Worm (Caenorhabditis elegans): ENCODE data around the gene C02B4.3.

Gene C02B4.3

ce11 chrX:12640961-12641360 lies 18.7 kb downstream of the C02B4.3 start:
- TF ChIP-seq unc-62 (GFP tag; optimal IDR thresholded peaks at IDR 0.05) (no peak), elt-3 (tag; optimal IDR thresholded peaks at IDR 0.05) (no peak), flh-1 (GFP tag; optimal IDR thresholded peaks at IDR 0.05) (no peak), nhr-2 (tag; optimal IDR thresholded peaks at IDR 0.05) (no peak), unc-39 (tag; optimal IDR thresholded peaks at IDR 0.05) (no peak), unc-120 (tag; optimal IDR thresholded peaks at IDR 0.05; ENCODE audit: poor library complexity, severe bottlenecking) (no peak), M03D4.4 (tag; optimal IDR thresholded peaks at IDR 0.05) (no peak), tbx-8 (GFP tag; optimal IDR thresholded peaks at IDR 0.05) (no peak), sptf-1 (tag; optimal IDR thresholded peaks at IDR 0.05) (no peak), nhr-28 (tag; optimal IDR thresholded peaks at IDR 0.05) (no peak), nhr-76 (tag; optimal IDR thresholded peaks at IDR 0.05) (no peak), bed-3 (GFP tag; optimal IDR thresholded peaks at IDR 0.05) (no peak), ham-2 (GFP tag; optimal IDR thresholded peaks at IDR 0.05) (no peak), nhr-12 (tag; optimal IDR thresholded peaks at IDR 0.05) (no peak), sem-2 (GFP tag; optimal IDR thresholded peaks at IDR 0.05) (no peak), lin-32 (GFP tag; optimal IDR thresholded peaks at IDR 0.05) (no peak), zip-8 (tag; optimal IDR thresholded peaks at IDR 0.05) (no peak), cnd-1 (tag; optimal IDR thresholded peaks at IDR 0.05) (no peak), ztf-11 (tag; optimal IDR thresholded peaks at IDR 0.05) (no peak), nhr-237 (tag; optimal IDR thresholded peaks at IDR 0.05) (no peak)

ce11 chrX:12640459-12640858 lies 19.2 kb downstream of the C02B4.3 start, which contains the start of gene R09A8.5:
TSS of gene R09A8.5 (minus strand) at chrX:12640559.
- TF ChIP-seq ceh-39 (tag; optimal IDR thresholded peaks at IDR 0.05) (no peak), nhr-2 (tag; optimal IDR thresholded peaks at IDR 0.05) (no peak), pha-4 (tag; optimal IDR thresholded peaks at IDR 0.05) (no peak), nhr-28 (tag; optimal IDR thresholded peaks at IDR 0.05) (no peak), nhr-237 (tag; optimal IDR thresholded peaks at IDR 0.05) (no peak), lin-32 (GFP tag; optimal IDR thresholded peaks at IDR 0.05) (no peak), unc-39 (tag; optimal IDR thresholded peaks at IDR 0.05) (no peak), elt-1 (tag; optimal IDR thresholded peaks at IDR 0.05; ENCODE audit: borderline replicate concordance, insufficient read depth) (no peak), unc-120 (tag; optimal IDR thresholded peaks at IDR 0.05; ENCODE audit: poor library complexity, severe bottlenecking) (no peak), mep-1 (tag; optimal IDR thresholded peaks at IDR 0.05) (no peak), tbx-8 (GFP tag; optimal IDR thresholded peaks at IDR 0.05) (no peak), mls-2 (tag; optimal IDR thresholded peaks at IDR 0.05) (no peak), cnd-1 (tag; optimal IDR thresholded peaks at IDR 0.05) (no peak)

- no peak for TF ChIP-seq sptf-1 (tag; optimal IDR thresholded peaks at IDR 0.05)
- TF ChIP-seq ztf-11 (tag; optimal IDR thresholded peaks at IDR 0.05) = no peak
- no peak for TF ChIP-seq M03D4.4 (tag; optimal IDR thresholded peaks at IDR 0.05)
- TF ChIP-seq cnd-1 (tag; optimal IDR thresholded peaks at IDR 0.05) = no peak
- no peak for TF ChIP-seq ces-1 (GFP tag; optimal IDR thresholded peaks at IDR 0.05)
- no peak for TF ChIP-seq ceh-43 (GFP tag; optimal IDR thresholded peaks at IDR 0.05)
- no peak for TF ChIP-seq elt-3 (tag; optimal IDR thresholded peaks at IDR 0.05)
- TF ChIP-seq lsy-2 (tag; optimal IDR thresholded peaks at IDR 0.05) = no peak
- no peak for TF ChIP-seq nhr-2 (tag; optimal IDR thresholded peaks at IDR 0.05)
These were observed 21.7 kb downstream of the C02B4.3 start for ce11 chrX:12637978-12638377.

- TF ChIP-seq pha-4 (tag; optimal IDR thresholded peaks at IDR 0.05) (no peak), zip-8 (tag; optimal IDR thresholded peaks at IDR 0.05) (no peak), nhr-76 (tag; optimal IDR thresholded peaks at IDR 0.05) (no peak), bed-3 (GFP tag; optimal IDR thresholded peaks at IDR 0.05) (no peak), mls-2 (tag; optimal IDR thresholded peaks at IDR 0.05) (no peak), elt-1 (tag; optimal IDR thresholded peaks at IDR 0.05; ENCODE audit: borderline replicate concordance, insufficient read depth) (no peak), blmp-1 (tag; optimal IDR thresholded peaks at IDR 0.05) (no peak), lsy-2 (tag; optimal IDR thresholded peaks at IDR 0.05) (no peak), nhr-12 (tag; optimal IDR thresholded peaks at IDR 0.05) (no peak), ceh-43 (GFP tag; optimal IDR thresholded peaks at IDR 0.05) (no peak), nhr-237 (tag; optimal IDR thresholded peaks at IDR 0.05) (no peak), sptf-1 (tag; optimal IDR thresholded peaks at IDR 0.05) (no peak), mab-5 (tag; optimal IDR thresholded peaks at IDR 0.05) (no peak), lin-32 (GFP tag; optimal IDR thresholded peaks at IDR 0.05) (no peak), tbx-8 (GFP tag; optimal IDR thresholded peaks at IDR 0.05) (no peak), flh-1 (GFP tag; optimal IDR thresholded peaks at IDR 0.05) (no peak), ceh-39 (tag; optimal IDR thresholded peaks at IDR 0.05) (no peak), drap-1 (GFP tag; optimal IDR thresholded peaks at IDR 0.05) (no peak), unc-120 (tag; optimal IDR thresholded peaks at IDR 0.05; ENCODE audit: poor library complexity, severe bottlenecking) (no peak)
These were observed 23.4 kb downstream of the C02B4.3 start for ce11 chrX:12636242-12636641.
